Worm (Caenorhabditis elegans) whole organism, mixed stage, embryonic: ENCODE measurements around the gene M04B2.2.

Experiments
- M03D4.4 ChIP-seq: sonication (generic microtip); optimal IDR thresholded peaks from 2 replicates; lab custom pipeline; 2017; ENCODE audit warnings: mild to moderate bottlenecking, missing genetic modification characterization, missing compliant biosample characterization
- bed-3 ChIP-seq: fragments of 200-800 bp; sonication (Bioruptor generic); optimal IDR thresholded peaks from 3 replicates; lab custom pipeline; 2018; ENCODE audit warnings: mild to moderate bottlenecking, missing genetic modification characterization, moderate library complexity, missing compliant biosample characterization
- blmp-1 ChIP-seq: fragments of 150-350 bp; optimal IDR thresholded peaks from 2 replicates; lab custom pipeline; 2014; ENCODE audit warnings: missing biosample characterization, missing genetic modification characterization
- ceh-39 ChIP-seq: fragments of 150-350 bp; optimal IDR thresholded peaks from 2 replicates; lab custom pipeline; 2014; ENCODE audit warnings: missing biosample characterization, missing genetic modification characterization
- ceh-43 ChIP-seq: fragments of 200-800 bp; sonication (Bioruptor generic); optimal IDR thresholded peaks from 2 replicates; lab custom pipeline; 2018; ENCODE audit warnings: mild to moderate bottlenecking, missing genetic modification characterization, moderate library complexity, missing compliant biosample characterization
- ceh-83 ChIP-seq: fragments of 200-800 bp; sonication (Bioruptor generic); optimal IDR thresholded peaks from 2 replicates; lab custom pipeline; 2018; ENCODE audit warnings: mild to moderate bottlenecking, missing genetic modification characterization, missing compliant biosample characterization
- ces-1 ChIP-seq: fragments of 150-350 bp; optimal IDR thresholded peaks from 2 replicates; lab custom pipeline; 2014; ENCODE audit warnings: missing biosample characterization, missing genetic modification reagents, missing genetic modification characterization
- cnd-1 ChIP-seq: fragments of 200-800 bp; sonication (Bioruptor generic); optimal IDR thresholded peaks from 2 replicates; lab custom pipeline; 2018; ENCODE audit warnings: mild to moderate bottlenecking, missing genetic modification characterization, missing compliant biosample characterization
- drap-1 ChIP-seq: fragments of 200-800 bp; sonication (Bioruptor generic); optimal IDR thresholded peaks from 3 replicates; lab custom pipeline; 2018; ENCODE audit warnings: mild to moderate bottlenecking, missing genetic modification characterization, missing compliant biosample characterization
- elt-1 ChIP-seq: sonication (generic microtip); optimal IDR thresholded peaks from 2 replicates; lab custom pipeline; 2017; ENCODE audit warnings: missing genetic modification characterization, mild to moderate bottlenecking, missing compliant biosample characterization, antibody characterized with exemption, moderate library complexity, borderline replicate concordance; ENCODE audit not compliant: insufficient read depth
- elt-3 ChIP-seq: fragments of 150-350 bp; optimal IDR thresholded peaks from 2 replicates; lab custom pipeline; 2014; ENCODE audit warnings: missing biosample characterization, missing genetic modification characterization
- flh-1 ChIP-seq: fragments of 200-800 bp; sonication (Bioruptor generic); optimal IDR thresholded peaks from 2 replicates; lab custom pipeline; 2018; ENCODE audit warnings: mild to moderate bottlenecking, missing genetic modification characterization, moderate library complexity, missing compliant biosample characterization
- ham-2 ChIP-seq: fragments of 200-800 bp; sonication (Bioruptor generic); optimal IDR thresholded peaks from 2 replicates; lab custom pipeline; 2018; ENCODE audit warnings: mild to moderate bottlenecking, missing genetic modification characterization, missing compliant biosample characterization
- lin-13 ChIP-seq: fragments of 150-350 bp; optimal IDR thresholded peaks from 2 replicates; lab custom pipeline; 2014; ENCODE audit warnings: missing biosample characterization, missing genetic modification characterization
- lin-32 ChIP-seq: fragments of 200-800 bp; sonication (Bioruptor generic); optimal IDR thresholded peaks from 2 replicates; lab custom pipeline; 2018; ENCODE audit warnings: mild to moderate bottlenecking, missing genetic modification characterization, missing compliant biosample characterization
- lsy-2 ChIP-seq: fragments of 150-350 bp; optimal IDR thresholded peaks from 2 replicates; lab custom pipeline; 2014; ENCODE audit warnings: missing biosample characterization, missing genetic modification characterization
- mab-5 ChIP-seq: fragments of 150-350 bp; optimal IDR thresholded peaks from 2 replicates; lab custom pipeline; 2014; ENCODE audit warnings: missing biosample characterization, missing genetic modification characterization
- mep-1 ChIP-seq: fragments of 150-350 bp; optimal IDR thresholded peaks from 2 replicates; lab custom pipeline; 2017; ENCODE audit warnings: missing biosample characterization, missing genetic modification reagents, missing genetic modification characterization, inconsistent platforms
- mls-2 ChIP-seq: sonication (generic microtip); optimal IDR thresholded peaks from 2 replicates; lab custom pipeline; 2016; ENCODE audit warnings: mild to moderate bottlenecking, missing genetic modification characterization, moderate library complexity, missing compliant biosample characterization
- nhr-2 ChIP-seq: fragments of 150-350 bp; optimal IDR thresholded peaks from 2 replicates; lab custom pipeline; 2014; ENCODE audit warnings: missing biosample characterization, missing genetic modification characterization
- nhr-237 ChIP-seq: fragments of 150-350 bp; optimal IDR thresholded peaks from 2 replicates; lab custom pipeline; 2014; ENCODE audit warnings: missing biosample characterization, missing genetic modification characterization
- nhr-28 ChIP-seq: fragments of 150-350 bp; optimal IDR thresholded peaks from 2 replicates; lab custom pipeline; 2014; ENCODE audit warnings: missing biosample characterization, missing genetic modification characterization
- nhr-76 ChIP-seq: sonication (generic microtip); optimal IDR thresholded peaks from 2 replicates; lab custom pipeline; 2017; ENCODE audit warnings: missing biosample characterization, missing genetic modification characterization
- pha-4 ChIP-seq: fragments of 150-350 bp; optimal IDR thresholded peaks from 2 replicates; lab custom pipeline; 2018; ENCODE audit warnings: missing biosample characterization, missing genetic modification reagents, missing genetic modification characterization
- sem-2 ChIP-seq: fragments of 200-800 bp; sonication (Bioruptor generic); optimal IDR thresholded peaks from 2 replicates; lab custom pipeline; 2018; ENCODE audit warnings: mild to moderate bottlenecking, missing genetic modification characterization, missing compliant biosample characterization
- snpc-4 ChIP-seq: fragments of 150-350 bp; optimal IDR thresholded peaks from 2 replicates; lab custom pipeline; 2014; ENCODE audit warnings: missing biosample characterization, missing genetic modification characterization
- sptf-1 ChIP-seq: sonication (generic microtip); optimal IDR thresholded peaks from 2 replicates; lab custom pipeline; 2017; ENCODE audit warnings: mild to moderate bottlenecking, missing genetic modification characterization, moderate library complexity, missing compliant biosample characterization
- tbx-8 ChIP-seq: fragments of 200-800 bp; sonication (Bioruptor generic); optimal IDR thresholded peaks from 2 replicates; lab custom pipeline; 2018; ENCODE audit warnings: mild to moderate bottlenecking, missing genetic modification characterization, moderate library complexity, missing compliant biosample characterization
- unc-120 ChIP-seq: sonication (generic microtip); optimal IDR thresholded peaks from 2 replicates; lab custom pipeline; 2017; ENCODE audit warnings: missing genetic modification characterization, missing compliant biosample characterization; ENCODE audit not compliant: poor library complexity, severe bottlenecking
- unc-39 ChIP-seq: fragments of 150-350 bp; optimal IDR thresholded peaks from 2 replicates; lab custom pipeline; 2014; ENCODE audit warnings: missing biosample characterization, missing genetic modification characterization
- unc-62 ChIP-seq: fragments of 150-350 bp; optimal IDR thresholded peaks from 2 replicates; lab custom pipeline; 2014; ENCODE audit warnings: missing biosample characterization, missing genetic modification reagents, missing genetic modification characterization
- zip-8 ChIP-seq: fragments of 150-350 bp; optimal IDR thresholded peaks from 2 replicates; lab custom pipeline; 2014; ENCODE audit warnings: missing biosample characterization, missing genetic modification characterization
- ztf-11 ChIP-seq: fragments of 150-350 bp; optimal IDR thresholded peaks from 2 replicates; lab custom pipeline; 2014; ENCODE audit warnings: missing biosample characterization, missing genetic modification characterization

M04B2.2 gene

ce11 chrIV:11527752-11528151 lies at the start of gene M04B2.2:
M04B2.2 (plus strand) TSS chrIV:11528052.
- TF ChIP-seq zip-8 (tag; lab: Kevin White, UChicago) = no peak
- no peak for TF ChIP-seq ceh-43 (GFP tag; lab: Kevin White, UChicago)
- no peak for TF ChIP-seq ces-1 (GFP tag; lab: Kevin White, UChicago)

ce11 chrIV:11479095-11479494 lies 48.8 kb upstream of the M04B2.2 start, which contains the start of gene catp-8:
catp-8 (minus strand) TSS chrIV:11479251.
- TF ChIP-seq nhr-2 (tag; lab: Kevin White, UChicago) = no peak
- no peak for TF ChIP-seq nhr-28 (tag; lab: Kevin White, UChicago)
- no peak for TF ChIP-seq ztf-11
- TF ChIP-seq lin-32 (GFP tag; lab: Kevin White, UChicago) = no peak
- no peak for TF ChIP-seq nhr-237 (tag; lab: Kevin White, UChicago)
- TF ChIP-seq unc-62 = no peak
- TF ChIP-seq sem-2 (GFP tag; lab: Kevin White, UChicago) = no peak
- no peak for TF ChIP-seq mab-5 (tag; lab: Kevin White, UChicago)
- no peak for TF ChIP-seq unc-120
- no peak for TF ChIP-seq lin-13 (tag; lab: Kevin White, UChicago)
- TF ChIP-seq bed-3 (GFP tag; lab: Kevin White, UChicago) = no peak
- TF ChIP-seq M03D4.4 (tag; lab: Kevin White, UChicago) = no peak
- TF ChIP-seq lsy-2 = no peak
- TF ChIP-seq ces-1 (GFP tag; lab: Kevin White, UChicago) = no peak
- no peak for TF ChIP-seq cnd-1 (tag; lab: Kevin White, UChicago)
- TF ChIP-seq elt-3 (tag; lab: Kevin White, UChicago) = no peak
- TF ChIP-seq blmp-1 (tag; lab: Kevin White, UChicago) = no peak
- TF ChIP-seq ceh-83 = no peak
- no peak for TF ChIP-seq nhr-76
- TF ChIP-seq elt-1 (tag; lab: Kevin White, UChicago) = no peak

- peak; percentile 11 for TF ChIP-seq mls-2 (tag; lab: Kevin White, UChicago)
- no peak for TF ChIP-seq blmp-1 (tag; lab: Kevin White, UChicago)
- no peak for TF ChIP-seq nhr-76
- TF ChIP-seq sptf-1 (tag; lab: Kevin White, UChicago) = no peak
- TF ChIP-seq mab-5 (tag; lab: Kevin White, UChicago) = peak; percentile 72
- no peak for TF ChIP-seq snpc-4 (tag; lab: Kevin White, UChicago)
- peak; percentile 34 for TF ChIP-seq nhr-237 (tag; lab: Kevin White, UChicago)
- no peak for TF ChIP-seq tbx-8
- TF ChIP-seq flh-1 (GFP tag; lab: Kevin White, UChicago) = no peak
- TF ChIP-seq ceh-39 (tag; lab: Kevin White, UChicago) = no peak
- TF ChIP-seq mep-1 (tag; lab: Kevin White, UChicago) = peak; percentile 75
- no peak for TF ChIP-seq elt-3 (tag; lab: Kevin White, UChicago)
- TF ChIP-seq sem-2 (GFP tag; lab: Kevin White, UChicago) = no peak
- TF ChIP-seq ces-1 (GFP tag; lab: Kevin White, UChicago) = peak; percentile 49
- TF ChIP-seq bed-3 (GFP tag; lab: Kevin White, UChicago) = no peak
- TF ChIP-seq ham-2 = no peak
- no peak for TF ChIP-seq nhr-28 (tag; lab: Kevin White, UChicago)
- peak; percentile 55 for TF ChIP-seq lsy-2
- peak; percentile 45 for TF ChIP-seq lin-13 (tag; lab: Kevin White, UChicago)
- TF ChIP-seq M03D4.4 (tag; lab: Kevin White, UChicago) = no peak
- TF ChIP-seq drap-1 (GFP tag; lab: Kevin White, UChicago) = no peak
- TF ChIP-seq ceh-43 (GFP tag; lab: Kevin White, UChicago) = no peak
- TF ChIP-seq cnd-1 (tag; lab: Kevin White, UChicago) = no peak
- no peak for TF ChIP-seq zip-8 (tag; lab: Kevin White, UChicago)
- TF ChIP-seq, all 35 proteins: peak for 7
Measured at ce11 chrIV:11480027-11480896, 47.6 kb upstream of the M04B2.2 start, which contains the start of the genes mbf-1 and nse-4. mbf-1 (minus strand) TSS chrIV:11480369. nse-4 (plus strand) TSS chrIV:11480846.

DNA sequence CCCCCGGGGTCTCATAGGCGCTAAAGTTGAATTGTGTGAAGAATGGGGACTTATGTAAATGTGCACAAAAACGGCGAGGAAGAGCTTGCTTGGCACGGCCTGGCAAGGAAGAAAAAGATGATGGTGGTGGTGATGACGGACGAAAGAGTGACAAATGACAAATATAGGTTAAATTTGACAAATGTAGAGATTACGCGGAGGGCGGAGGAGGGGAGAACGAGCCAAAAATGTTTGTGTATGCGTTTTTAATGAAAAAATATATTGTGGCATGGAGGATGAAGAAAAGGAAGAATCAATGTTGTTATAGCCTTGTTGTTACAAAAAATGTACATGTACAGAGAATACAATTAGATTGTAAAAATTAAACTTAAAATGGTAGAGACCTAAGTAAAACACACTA lies 41.0 kb upstream of the M04B2.2 start:
- TF ChIP-seq lin-13 (tag; lab: Kevin White, UChicago) = no peak
- TF ChIP-seq nhr-2 (tag; lab: Kevin White, UChicago) = no peak
- no peak for TF ChIP-seq snpc-4 (tag; lab: Kevin White, UChicago)
- no peak for TF ChIP-seq lsy-2
- TF ChIP-seq unc-62 = no peak
- no peak for TF ChIP-seq pha-4 (tag; lab: Kevin White, UChicago)
- TF ChIP-seq ham-2 = no peak
- no peak for TF ChIP-seq mep-1 (tag; lab: Kevin White, UChicago)
- TF ChIP-seq sem-2 (GFP tag; lab: Kevin White, UChicago) = no peak
- TF ChIP-seq ztf-11 = no peak
- no peak for TF ChIP-seq unc-39 (tag; lab: Kevin White, UChicago)
- no peak for TF ChIP-seq M03D4.4 (tag; lab: Kevin White, UChicago)
- TF ChIP-seq bed-3 (GFP tag; lab: Kevin White, UChicago) = no peak
- TF ChIP-seq ces-1 (GFP tag; lab: Kevin White, UChicago) = no peak
